Worm (Caenorhabditis elegans): ENCODE data around the gene F38B6.7.

- TF ChIP-seq him-1 (tag; optimal IDR thresholded peaks at IDR 0.05), result no peak
- TF ChIP-seq dao-5 (tag; optimal IDR thresholded peaks at IDR 0.05), result no peak
- TF ChIP-seq W03F9.2 (tag; optimal IDR thresholded peaks at IDR 0.05), result no peak
These were observed 9.1 kb downstream of the F38B6.7 start for ce11 chrX:6688953-6689562.

Measured in whole organism, L4/young adult.